Worm (Caenorhabditis elegans): ENCODE data around the gene C37C3.1.

Gene C37C3.1

ce11 chrV:7863020-7863523, 5.3 kb downstream of the C37C3.1 start, which contains the start of gene C37C3.10:
Gene C37C3.10, minus strand, starts transcription at chrV:7863070.
- TF ChIP-seq C08G9.2 (tag; optimal IDR thresholded peaks at IDR 0.05) (no peak), K09A11.1 (tag; optimal IDR thresholded peaks at IDR 0.05; ENCODE audit: insufficient read depth) (no peak), pha-4 (tag; optimal IDR thresholded peaks at IDR 0.05) (no peak), elt-2 (tag; optimal IDR thresholded peaks at IDR 0.05) (no peak), fax-1 (tag; optimal IDR thresholded peaks at IDR 0.05) (no peak)

- no peak for TF ChIP-seq hlh-6 (tag; optimal IDR thresholded peaks at IDR 0.05)
- no peak for TF ChIP-seq ceh-2 (tag; optimal IDR thresholded peaks at IDR 0.05)
Observed at ce11 chrV:7864663-7865062, 6.9 kb downstream of the C37C3.1 start, which contains the start of gene C37C3.11. Gene C37C3.11, minus strand, starts transcription at chrV:7864763.

- TF ChIP-seq unc-55 (GFP tag; optimal IDR thresholded peaks at IDR 0.05) (no peak), hlh-30 (tag; optimal IDR thresholded peaks at IDR 0.05; ENCODE audit: insufficient read depth) (no peak), ceh-24 (tag; optimal IDR thresholded peaks at IDR 0.05) (no peak), ceh-31 (tag; optimal IDR thresholded peaks at IDR 0.05) (no peak), mec-3 (tag; optimal IDR thresholded peaks at IDR 0.05; ENCODE audit: borderline replicate concordance) (no peak), pros-1 (tag; optimal IDR thresholded peaks at IDR 0.05) (no peak), hlh-6 (tag; optimal IDR thresholded peaks at IDR 0.05) (no peak), C08G9.2 (tag; optimal IDR thresholded peaks at IDR 0.05) (no peak), dmd-4 (tag; optimal IDR thresholded peaks at IDR 0.05; ENCODE audit: borderline replicate concordance) (no peak), ama-1 (optimal IDR thresholded peaks at IDR 0.05) (no peak), ahr-1 (tag; optimal IDR thresholded peaks at IDR 0.05) (no peak), ceh-9 (tag; optimal IDR thresholded peaks at IDR 0.05) (no peak), tbx-2 (tag; optimal IDR thresholded peaks at IDR 0.05) (no peak), pag-3 (tag; optimal IDR thresholded peaks at IDR 0.05; ENCODE audit: borderline replicate concordance) (no peak), nhr-11 (tag; optimal IDR thresholded peaks at IDR 0.05) (no peak), ceh-34 (tag; optimal IDR thresholded peaks at IDR 0.05) (no peak), F13H6.1 (tag; optimal IDR thresholded peaks at IDR 0.05) (no peak), madf-2 (tag; optimal IDR thresholded peaks at IDR 0.05) (no peak)
Observed at ce11 chrV:7870707-7871106, 12.9 kb downstream of the C37C3.1 start, which contains the start of gene nipi-4. Gene nipi-4, minus strand, starts transcription at chrV:7870807.

ce11 chrV:7872945-7873344, 15.2 kb downstream of the C37C3.1 start:
- TF ChIP-seq unc-42 (tag; optimal IDR thresholded peaks at IDR 0.05) (peak; percentile 96), ceh-31 (tag; optimal IDR thresholded peaks at IDR 0.05) (no peak), ceh-34 (tag; optimal IDR thresholded peaks at IDR 0.05) (no peak), fkh-10 (GFP tag; optimal IDR thresholded peaks at IDR 0.05) (peak; percentile 16), ceh-22 (tag; optimal IDR thresholded peaks at IDR 0.05) (no peak), hlh-8 (tag; optimal IDR thresholded peaks at IDR 0.05) (no peak), pat-9 (tag; optimal IDR thresholded peaks at IDR 0.05) (no peak), fax-1 (tag; optimal IDR thresholded peaks at IDR 0.05) (no peak), hlh-6 (tag; optimal IDR thresholded peaks at IDR 0.05) (no peak), ceh-48 (tag; optimal IDR thresholded peaks at IDR 0.05) (no peak), ztf-16 (tag; optimal IDR thresholded peaks at IDR 0.05) (no peak), syd-9 (tag; optimal IDR thresholded peaks at IDR 0.05) (no peak), ceh-45 (GFP tag; IDR thresholded peaks at IDR 0.05) (no peak)

- TF ChIP-seq ceh-19 (GFP tag; optimal IDR thresholded peaks at IDR 0.05), result no peak
- TF ChIP-seq unc-55 (GFP tag; optimal IDR thresholded peaks at IDR 0.05), result no peak
- TF ChIP-seq K09A11.1 (tag; optimal IDR thresholded peaks at IDR 0.05; ENCODE audit: insufficient read depth), result no peak
- no peak for TF ChIP-seq elt-2 (tag; optimal IDR thresholded peaks at IDR 0.05)
- no peak for TF ChIP-seq pha-4 (tag; optimal IDR thresholded peaks at IDR 0.05)
- TF ChIP-seq eyg-1 (tag; optimal IDR thresholded peaks at IDR 0.05), result no peak
- no peak for TF ChIP-seq ceh-48 (tag; optimal IDR thresholded peaks at IDR 0.05)
- no peak for TF ChIP-seq unc-86 (tag; optimal IDR thresholded peaks at IDR 0.05)
- no peak for TF ChIP-seq dve-1 (tag; optimal IDR thresholded peaks at IDR 0.05)
- TF ChIP-seq pha-2 (tag; optimal IDR thresholded peaks at IDR 0.05), result no peak
- TF ChIP-seq C08G9.2 (tag; optimal IDR thresholded peaks at IDR 0.05), result no peak
- TF ChIP-seq ets-4 (tag; optimal IDR thresholded peaks at IDR 0.05), result no peak
- no peak for TF ChIP-seq ama-1 (optimal IDR thresholded peaks at IDR 0.05)
- no peak for TF ChIP-seq tbx-2 (tag; optimal IDR thresholded peaks at IDR 0.05)
- TF ChIP-seq K02D7.2 (tag; optimal IDR thresholded peaks at IDR 0.05), result no peak
- no peak for TF ChIP-seq unc-42 (tag; optimal IDR thresholded peaks at IDR 0.05)
- TF ChIP-seq hlh-8 (tag; optimal IDR thresholded peaks at IDR 0.05), result no peak
- no peak for TF ChIP-seq pros-1 (tag; optimal IDR thresholded peaks at IDR 0.05)
- TF ChIP-seq lim-6 (tag; optimal IDR thresholded peaks at IDR 0.05), result no peak
- no peak for TF ChIP-seq lin-11 (tag; optimal IDR thresholded peaks at IDR 0.05)
Observed at ce11 chrV:7875456-7875855, 17.7 kb downstream of the C37C3.1 start, which contains the start of gene F40A3.4. Gene F40A3.4, plus strand, starts transcription at chrV:7875756.

Measured in whole organism, late embryonic.